Fruit fly (Drosophila melanogaster) whole organism, larva: ENCODE results near the gene Lgr1.
"Not testable (repeated sequence)": the region's sequence is repeated elsewhere in the genome, so short reads cannot be mapped to it uniquely, and the experiment has no call there.

ENCODE experiments used
- noc ChIP-seq: fragments of 200-800 bp; sonication (Bioruptor generic); optimal IDR thresholded peaks from 3 replicates; lab custom pipeline; 2019; ENCODE audit warnings: missing biosample characterization, mild to moderate bottlenecking, missing genetic modification characterization, moderate library complexity

The Lgr1 gene

dm6 chr3R:17714773-17715344 lies 10.7 kb upstream of the Lgr1 start:
- no peak for TF ChIP-seq noc

dm6 chr3R:17716858-17717596 lies 8.6 kb upstream of the Lgr1 start:
- TF ChIP-seq noc: no peak

dm6 chr3R:17718051-17718693 lies 7.4 kb upstream of the Lgr1 start, which contains the start of gene osa:
osa (minus strand) TSS chr3R:17718350.
- TF ChIP-seq noc: peak; percentile 24

- no peak for TF ChIP-seq noc
Measured at dm6 chr3R:17718760-17719625, 6.6 kb upstream of the Lgr1 start, which contains the start of gene Pxt. Pxt (plus strand) TSS chr3R:17719454.

dm6 chr3R:17724963-17725362 lies 614 bp upstream of the Lgr1 start, which contains the start of gene Atg8b:
Atg8b (minus strand) TSS chr3R:17725063.
- TF ChIP-seq noc: no peak

- TF ChIP-seq noc: no peak
Measured at dm6 chr3R:17733261-17733660, 7.7 kb downstream of the Lgr1 start, which contains the start of gene CG14321. CG14321 (plus strand) TSS chr3R:17733598.

- TF ChIP-seq noc: no peak
Measured at dm6 chr3R:17736311-17736710, 10.7 kb downstream of the Lgr1 start, which contains the start of gene TyrRII. TyrRII (plus strand) TSS chr3R:17736611.

- no peak for TF ChIP-seq noc
Measured at dm6 chr3R:17742542-17742941, 17.0 kb downstream of the Lgr1 start.

- peak; percentile 15 for TF ChIP-seq noc
Measured at dm6 chr3R:17758905-17759304, 33.3 kb downstream of the Lgr1 start.

- TF ChIP-seq noc: peak; percentile 80
Measured at dm6 chr3R:17759773-17760476, 34.3 kb downstream of the Lgr1 start.

- TF ChIP-seq noc: no peak
Measured at dm6 chr3R:17762261-17762660, 36.7 kb downstream of the Lgr1 start.

dm6 chr3R:17763088-17763487 lies 37.5 kb downstream of the Lgr1 start, which contains the start of gene TyrR:
TyrR (minus strand) TSS chr3R:17763188.
- not testable (repeated sequence) for TF ChIP-seq noc

dm6 chr3R:17773893-17774292 lies 48.3 kb downstream of the Lgr1 start:
- TF ChIP-seq noc: no peak

- no peak for TF ChIP-seq noc
Measured at dm6 chr3R:17774538-17774937, 49.0 kb downstream of the Lgr1 start.

dm6 chr3R:17776104-17776589 lies 50.6 kb downstream of the Lgr1 start:
- no peak for TF ChIP-seq noc

- no peak for TF ChIP-seq noc
Measured at dm6 chr3R:17776952-17777407, 51.4 kb downstream of the Lgr1 start.
